Worm (Caenorhabditis elegans) whole organism, late embryonic: ENCODE results near the gene srh-195.

ENCODE experiments used
- C08G9.2 ChIP-seq: sonication (generic microtip); optimal IDR thresholded peaks from 2 replicates; lab custom pipeline; 2016; ENCODE audit warnings: mild to moderate bottlenecking, missing genetic modification characterization, moderate library complexity, missing compliant biosample characterization
- F13H6.1 ChIP-seq: sonication (generic microtip); optimal IDR thresholded peaks from 2 replicates; lab custom pipeline; 2016; ENCODE audit warnings: missing genetic modification characterization, missing compliant biosample characterization
- K02D7.2 ChIP-seq: sonication (generic microtip); optimal IDR thresholded peaks from 2 replicates; lab custom pipeline; 2017; ENCODE audit warnings: mild to moderate bottlenecking, missing genetic modification characterization, missing compliant biosample characterization
- K09A11.1 ChIP-seq: sonication (generic microtip); optimal IDR thresholded peaks from 2 replicates; lab custom pipeline; 2017; ENCODE audit warnings: antibody characterized with exemption, mild to moderate bottlenecking, missing genetic modification characterization, missing compliant biosample characterization; ENCODE audit not compliant: insufficient read depth
- ahr-1 ChIP-seq: sonication (generic microtip); optimal IDR thresholded peaks from 2 replicates; lab custom pipeline; 2016; ENCODE audit warnings: missing genetic modification characterization, missing compliant biosample characterization
- ceh-14 ChIP-seq: sonication (generic microtip); optimal IDR thresholded peaks from 2 replicates; lab custom pipeline; 2016; ENCODE audit warnings: missing genotype, missing genetic modification characterization, missing compliant biosample characterization
- ceh-22 ChIP-seq: sonication (generic microtip); optimal IDR thresholded peaks from 2 replicates; lab custom pipeline; 2017; ENCODE audit warnings: missing biosample characterization, missing genetic modification characterization
- ceh-24 ChIP-seq: sonication (generic microtip); optimal IDR thresholded peaks from 2 replicates; lab custom pipeline; 2016; ENCODE audit warnings: mild to moderate bottlenecking, missing genetic modification characterization, missing compliant biosample characterization
- ceh-45 ChIP-seq: fragments of 200-800 bp; sonication (Bioruptor generic); IDR thresholded peaks from 2 replicates; pipeline ENCODE4 v1.3.6; 2022; ENCODE audit warnings: missing genetic modification reagents, missing genetic modification characterization, missing compliant biosample characterization
- ceh-48 ChIP-seq: sonication (generic microtip); optimal IDR thresholded peaks from 2 replicates; lab custom pipeline; 2016; ENCODE audit warnings: missing genetic modification characterization, inconsistent platforms, missing compliant biosample characterization
- ceh-6 ChIP-seq: fragments of 200-800 bp; sonication (Bioruptor generic); optimal IDR thresholded peaks from 2 replicates; lab custom pipeline; 2018; ENCODE audit warnings: mild to moderate bottlenecking, missing genetic modification characterization, missing compliant biosample characterization
- che-1 ChIP-seq: sonication (generic microtip); optimal IDR thresholded peaks from 2 replicates; lab custom pipeline; 2016; ENCODE audit warnings: mild to moderate bottlenecking, missing genetic modification characterization, missing compliant biosample characterization
- dmd-4 ChIP-seq: sonication (generic microtip); optimal IDR thresholded peaks from 2 replicates; lab custom pipeline; 2016; ENCODE audit warnings: borderline replicate concordance, missing genetic modification characterization, missing compliant biosample characterization
- elt-2 ChIP-seq: sonication (generic microtip); optimal IDR thresholded peaks from 2 replicates; lab custom pipeline; 2016; ENCODE audit warnings: missing genetic modification reagents, missing genetic modification characterization, missing compliant biosample characterization
- elt-4 ChIP-seq: sonication (generic microtip); optimal IDR thresholded peaks from 2 replicates; lab custom pipeline; 2016; ENCODE audit warnings: missing genetic modification characterization, missing compliant biosample characterization
- ets-4 ChIP-seq: sonication (generic microtip); optimal IDR thresholded peaks from 2 replicates; lab custom pipeline; 2016; ENCODE audit warnings: missing genetic modification characterization, missing compliant biosample characterization
- eyg-1 ChIP-seq: sonication (generic microtip); optimal IDR thresholded peaks from 2 replicates; lab custom pipeline; 2016; ENCODE audit warnings: missing genotype, missing genetic modification characterization, missing compliant biosample characterization
- fax-1 ChIP-seq: sonication (generic microtip); optimal IDR thresholded peaks from 2 replicates; lab custom pipeline; 2016; ENCODE audit warnings: missing genotype, missing genetic modification characterization, missing compliant biosample characterization
- fkh-6 ChIP-seq: sonication (generic microtip); optimal IDR thresholded peaks from 2 replicates; lab custom pipeline; 2016; ENCODE audit warnings: missing genetic modification characterization, missing compliant biosample characterization
- gmeb-2 ChIP-seq: sonication (generic microtip); optimal IDR thresholded peaks from 2 replicates; lab custom pipeline; 2016; ENCODE audit warnings: missing genetic modification characterization, inconsistent platforms, missing compliant biosample characterization
- hlh-15 ChIP-seq: sonication (generic microtip); optimal IDR thresholded peaks from 2 replicates; lab custom pipeline; 2016; ENCODE audit warnings: missing genetic modification characterization, missing compliant biosample characterization
- hlh-8 ChIP-seq: sonication (generic microtip); optimal IDR thresholded peaks from 2 replicates; lab custom pipeline; 2016; ENCODE audit warnings: missing genotype, missing genetic modification characterization, missing compliant biosample characterization
- madf-2 ChIP-seq: sonication (generic microtip); optimal IDR thresholded peaks from 2 replicates; lab custom pipeline; 2017; ENCODE audit warnings: missing genetic modification characterization, missing compliant biosample characterization
- nfya-1 ChIP-seq: sonication (generic microtip); optimal IDR thresholded peaks from 2 replicates; lab custom pipeline; 2017; ENCODE audit warnings: missing genetic modification characterization, mild to moderate bottlenecking, missing compliant biosample characterization, antibody characterized with exemption, moderate library complexity
- nhr-11 ChIP-seq: fragments of 150-350 bp; optimal IDR thresholded peaks from 2 replicates; lab custom pipeline; 2014; ENCODE audit warnings: missing biosample characterization, missing genetic modification characterization
- npax-4 ChIP-seq: sonication (generic microtip); optimal IDR thresholded peaks from 2 replicates; lab custom pipeline; 2016; ENCODE audit warnings: missing genetic modification characterization, missing compliant biosample characterization
- odd-2 ChIP-seq: sonication (generic microtip); optimal IDR thresholded peaks from 2 replicates; lab custom pipeline; 2017; ENCODE audit warnings: antibody characterized with exemption, mild to moderate bottlenecking, missing genetic modification characterization, missing compliant biosample characterization
- pag-3 ChIP-seq: sonication (generic microtip); optimal IDR thresholded peaks from 2 replicates; lab custom pipeline; 2016; ENCODE audit warnings: missing compliant biosample characterization, missing genetic modification characterization, borderline replicate concordance
- pax-1 ChIP-seq: fragments of 150-350 bp; optimal IDR thresholded peaks from 2 replicates; lab custom pipeline; 2014; ENCODE audit warnings: missing biosample characterization, missing genetic modification characterization
- pha-2 ChIP-seq: sonication (generic microtip); optimal IDR thresholded peaks from 2 replicates; lab custom pipeline; 2017; ENCODE audit warnings: mild to moderate bottlenecking, missing genetic modification characterization, missing compliant biosample characterization
- pha-4 ChIP-seq: fragments of 150-350 bp; optimal IDR thresholded peaks from 2 replicates; lab custom pipeline; 2018; ENCODE audit warnings: missing biosample characterization, missing genetic modification reagents, missing genetic modification characterization
- ref-2 ChIP-seq: sonication (generic microtip); optimal IDR thresholded peaks from 2 replicates; lab custom pipeline; 2016; ENCODE audit warnings: missing genetic modification characterization, missing compliant biosample characterization
- sox-2 ChIP-seq: fragments of 200-800 bp; sonication (Bioruptor generic); IDR thresholded peaks from 2 replicates; pipeline ENCODE4 v1.3.6; 2022; ENCODE audit warnings: missing genetic modification reagents, missing genetic modification characterization, missing compliant biosample characterization
- tbx-2 ChIP-seq: sonication (generic microtip); optimal IDR thresholded peaks from 2 replicates; lab custom pipeline; 2016; ENCODE audit warnings: missing genetic modification characterization, missing compliant biosample characterization
- tbx-7 ChIP-seq: sonication (generic microtip); optimal IDR thresholded peaks from 2 replicates; lab custom pipeline; 2016; ENCODE audit warnings: missing genotype, missing genetic modification characterization, missing compliant biosample characterization
- unc-3 ChIP-seq, 2 experiments: fragments of 200-800 bp in 1 of 2; sonication (Bioruptor generic) in 1 of 2; sonication (generic microtip) in 1 of 2; conservative IDR thresholded peaks in 1 of 2; optimal IDR thresholded peaks in 1 of 2; 2 replicates each; pipeline versions ENCODE4 v1.3.6 to Lab custom; 2016 to 2022; ENCODE audit warnings: missing compliant biosample characterization in 2 of 2, missing genetic modification characterization in 2 of 2, missing genetic modification reagents in 1 of 2
- unc-86 ChIP-seq: sonication (generic microtip); optimal IDR thresholded peaks from 2 replicates; lab custom pipeline; 2016; ENCODE audit warnings: missing genetic modification characterization, missing compliant biosample characterization
- zip-5 ChIP-seq: sonication (generic microtip); optimal IDR thresholded peaks from 2 replicates; lab custom pipeline; 2016; ENCODE audit warnings: missing genetic modification characterization, missing compliant biosample characterization
- ztf-16 ChIP-seq: sonication (generic microtip); optimal IDR thresholded peaks from 2 replicates; lab custom pipeline; 2017; ENCODE audit warnings: missing genetic modification characterization, missing compliant biosample characterization

srh-195 gene

DNA sequence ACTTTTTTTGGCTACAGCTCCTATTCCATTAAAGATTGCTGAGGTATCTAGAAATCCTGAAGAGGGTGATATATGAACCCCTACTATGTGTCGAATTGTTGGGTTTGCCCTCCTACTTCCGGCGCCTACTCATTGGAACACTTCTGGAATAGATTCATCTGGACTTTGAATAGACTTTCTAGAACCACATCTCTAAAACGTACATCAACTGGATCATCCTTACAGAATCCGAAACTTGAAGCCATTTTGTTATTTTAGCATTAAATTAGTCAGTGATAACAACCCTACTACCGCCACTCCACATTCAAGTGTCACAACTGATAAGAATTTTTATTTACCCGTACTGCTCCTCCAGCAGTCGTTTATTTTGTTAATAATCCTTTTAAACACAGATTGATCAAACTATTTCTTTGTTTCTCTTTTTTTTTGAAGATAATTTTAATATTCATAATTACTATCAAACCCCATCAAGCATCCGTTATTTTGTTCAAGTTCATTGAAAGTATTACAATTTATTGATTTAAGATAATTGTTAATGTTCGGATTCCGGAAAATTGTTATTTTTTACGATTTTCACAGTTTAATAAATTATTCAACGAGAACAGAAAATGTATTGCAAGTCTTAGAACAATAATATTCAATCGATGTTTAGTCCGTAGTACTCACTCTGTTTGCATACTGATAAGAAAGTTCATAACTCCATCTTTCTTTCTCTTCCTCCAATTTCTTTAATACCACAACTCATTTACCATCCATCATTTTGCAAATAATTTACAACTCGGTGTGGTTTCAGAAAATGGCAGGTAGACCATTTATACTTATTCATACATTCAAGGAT, 17.3 kb downstream of the srh-195 start, which contains the start of gene math-42:
TSS of gene math-42 (plus strand) at position 788 of the 838 bp plus-strand sequence.
- peak; percentile 46 for TF ChIP-seq elt-2 (tag; lab: Kevin White, UChicago)
- TF ChIP-seq fkh-6 (tag; lab: Kevin White, UChicago), result no peak

DNA sequence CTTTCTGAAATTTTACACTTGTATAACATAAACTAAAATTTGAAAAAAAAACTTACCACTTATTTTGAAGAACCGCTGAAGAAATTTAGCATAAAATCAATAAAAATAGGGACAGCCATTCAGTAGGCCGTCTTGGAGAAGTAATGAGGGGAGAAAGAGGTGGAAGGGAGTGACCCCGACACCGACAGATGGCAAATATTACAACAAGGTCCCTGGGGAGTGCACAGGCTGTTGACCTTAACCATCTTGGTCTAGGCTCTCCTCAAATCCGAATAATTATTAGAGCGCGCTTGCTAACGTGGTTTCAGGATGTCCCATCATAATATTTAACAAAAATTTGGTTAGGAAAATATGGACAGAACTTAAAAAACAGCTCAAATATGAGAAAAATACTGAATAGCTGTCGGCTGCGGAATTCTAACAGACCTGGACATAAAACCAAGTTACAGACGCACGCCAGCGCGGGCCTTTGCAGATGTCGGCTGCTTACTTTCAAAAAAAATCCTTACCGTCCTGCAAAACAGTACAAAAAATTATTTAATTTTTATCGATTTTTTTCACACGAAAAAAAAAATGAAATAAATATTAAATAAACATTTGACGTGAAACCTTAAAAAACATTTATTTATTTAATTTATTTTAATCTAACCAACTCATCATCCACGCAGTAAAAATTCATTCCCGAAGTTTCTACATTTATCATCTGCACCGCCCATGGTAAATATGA, 21.6 kb downstream of the srh-195 start, which contains the start of gene T16A1.2:
TSS of gene T16A1.2 (plus strand) at position 677 of the 727 bp plus-strand sequence.
- TF ChIP-seq madf-2 (tag; lab: Kevin White, UChicago) (no peak), tbx-7 (no peak), nfya-1 (tag; lab: Kevin White, UChicago) (no peak), ceh-45 (GFP tag; lab: Robert Waterston, UW) (no peak), eyg-1 (tag; lab: Kevin White, UChicago) (no peak), gmeb-2 (no peak), K09A11.1 (tag; lab: Kevin White, UChicago) (no peak), ceh-6 (GFP tag; lab: Kevin White, UChicago) (no peak), ahr-1 (no peak), C08G9.2 (tag; lab: Kevin White, UChicago) (no peak), tbx-2 (no peak), ceh-24 (tag; lab: Kevin White, UChicago) (no peak), fax-1 (tag; lab: Kevin White, UChicago) (no peak)

DNA sequence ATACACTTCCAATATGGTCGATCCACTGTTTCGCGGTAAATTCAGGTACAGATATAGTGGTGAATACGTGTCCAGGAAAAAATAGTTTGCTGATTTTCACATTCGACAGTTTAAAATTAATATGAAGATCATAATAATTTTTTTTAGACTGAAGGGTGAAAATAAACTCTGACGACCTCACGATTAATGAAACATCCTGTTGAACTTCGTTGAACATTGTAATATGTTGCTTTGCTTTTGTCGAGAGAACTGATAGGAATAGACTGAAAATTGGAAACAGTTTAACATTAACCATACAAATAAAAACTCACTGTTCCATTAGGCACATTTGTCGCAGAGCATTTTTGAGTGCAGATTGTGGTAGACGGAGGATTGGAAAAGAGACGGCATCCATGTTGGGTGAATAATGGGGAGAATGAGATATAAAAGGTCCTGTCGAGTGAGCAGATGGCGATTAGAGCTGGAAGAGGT, 23.2 kb downstream of the srh-195 start, which contains the start of gene fbxb-37:
TSS of gene fbxb-37 (minus strand) at position 421 of the 471 bp plus-strand sequence.
- TF ChIP-seq ztf-16 (tag; lab: Kevin White, UChicago) (no peak), unc-86 (tag; lab: Kevin White, UChicago) (no peak), ref-2 (no peak), ahr-1 (no peak), elt-4 (no peak), K02D7.2 (tag; lab: Kevin White, UChicago) (no peak), ceh-22 (no peak), C08G9.2 (tag; lab: Kevin White, UChicago) (no peak), ceh-48 (tag; lab: Kevin White, UChicago) (no peak), nfya-1 (tag; lab: Kevin White, UChicago) (no peak), elt-2 (tag; lab: Kevin White, UChicago) (no peak), odd-2 (tag; lab: Kevin White, UChicago) (no peak), hlh-8 (tag; lab: Kevin White, UChicago) (no peak), ets-4 (tag; lab: Kevin White, UChicago) (no peak), pax-1 (tag; lab: Kevin White, UChicago) (no peak), sox-2 (GFP tag; lab: Robert Waterston, UW) (no peak), che-1 (no peak)

DNA sequence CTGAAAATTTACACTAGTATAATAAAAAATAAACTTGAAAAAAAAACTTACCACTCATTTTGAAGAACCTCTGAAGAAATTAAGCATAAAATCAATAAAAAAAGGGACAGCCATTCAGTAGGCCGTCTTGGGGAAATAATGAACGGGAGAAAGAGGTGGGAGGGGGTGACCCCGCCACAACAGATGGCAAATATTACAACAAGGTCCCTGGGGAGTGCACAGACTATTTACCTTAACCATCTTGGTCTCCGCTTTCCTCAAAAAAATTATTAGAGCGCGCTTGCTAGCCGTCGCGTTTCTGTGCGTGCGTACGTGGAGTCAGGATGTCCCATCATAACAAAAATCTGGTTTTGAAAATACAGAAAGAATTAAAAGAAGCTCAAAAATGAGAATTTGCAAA, 24.7 kb downstream of the srh-195 start, which contains the start of gene T16A1.10:
TSS of gene T16A1.10 (minus strand) at position 123 of the 400 bp plus-strand sequence.
- TF ChIP-seq dmd-4 (tag; lab: Kevin White, UChicago) (no peak), pha-2 (no peak), fkh-6 (tag; lab: Kevin White, UChicago) (no peak), ceh-14 (no peak), npax-4 (tag; lab: Kevin White, UChicago) (no peak), nhr-11 (tag; lab: Kevin White, UChicago) (no peak), ztf-16 (tag; lab: Kevin White, UChicago) (no peak), ets-4 (tag; lab: Kevin White, UChicago) (no peak), unc-3 (GFP tag; conservative IDR thresholded peaks at IDR 0.05; lab: Robert Waterston, UW) (no peak), unc-3 (tag; optimal IDR thresholded peaks at IDR 0.05; lab: Kevin White, UChicago) (no peak), F13H6.1 (no peak), K02D7.2 (tag; lab: Kevin White, UChicago) (no peak), pag-3 (no peak), ceh-24 (tag; lab: Kevin White, UChicago) (no peak), pha-4 (no peak), hlh-15 (tag; lab: Kevin White, UChicago) (no peak), zip-5 (tag; lab: Kevin White, UChicago) (no peak), tbx-2 (no peak)
